Worm (Caenorhabditis elegans) whole organism, late embryonic: ENCODE measurements around the gene flp-6.

Experiments used
- F13H6.1 ChIP-seq: sonication (generic microtip); optimal IDR thresholded peaks from 2 replicates; lab custom pipeline; 2016; ENCODE audit warnings: missing genetic modification characterization, missing compliant biosample characterization
- K09A11.1 ChIP-seq: sonication (generic microtip); optimal IDR thresholded peaks from 2 replicates; lab custom pipeline; 2017; ENCODE audit warnings: antibody characterized with exemption, mild to moderate bottlenecking, missing genetic modification characterization, missing compliant biosample characterization; ENCODE audit not compliant: insufficient read depth
- T23F11.4 ChIP-seq: fragments of 200-800 bp; sonication (Bioruptor generic); optimal IDR thresholded peaks from 2 replicates; lab custom pipeline; 2018; ENCODE audit warnings: mild to moderate bottlenecking, missing genetic modification characterization, missing compliant biosample characterization
- ceh-45 ChIP-seq: fragments of 200-800 bp; sonication (Bioruptor generic); IDR thresholded peaks from 2 replicates; pipeline ENCODE4 v1.3.6; 2022; ENCODE audit warnings: missing genetic modification reagents, missing genetic modification characterization, missing compliant biosample characterization
- ceh-9 ChIP-seq: sonication (generic microtip); optimal IDR thresholded peaks from 2 replicates; lab custom pipeline; 2016; ENCODE audit warnings: mild to moderate bottlenecking, missing genetic modification characterization, inconsistent platforms, missing compliant biosample characterization
- dmd-4 ChIP-seq: sonication (generic microtip); optimal IDR thresholded peaks from 2 replicates; lab custom pipeline; 2016; ENCODE audit warnings: borderline replicate concordance, missing genetic modification characterization, missing compliant biosample characterization
- elt-2 ChIP-seq: sonication (generic microtip); optimal IDR thresholded peaks from 2 replicates; lab custom pipeline; 2016; ENCODE audit warnings: missing genetic modification reagents, missing genetic modification characterization, missing compliant biosample characterization
- hlh-8 ChIP-seq: sonication (generic microtip); optimal IDR thresholded peaks from 2 replicates; lab custom pipeline; 2016; ENCODE audit warnings: missing genotype, missing genetic modification characterization, missing compliant biosample characterization
- lin-11 ChIP-seq: fragments of 200-800 bp; sonication (Bioruptor generic); optimal IDR thresholded peaks from 2 replicates; lab custom pipeline; 2018; ENCODE audit warnings: mild to moderate bottlenecking, missing genetic modification characterization, missing compliant biosample characterization
- pha-4 ChIP-seq: fragments of 150-350 bp; optimal IDR thresholded peaks from 2 replicates; lab custom pipeline; 2018; ENCODE audit warnings: missing biosample characterization, missing genetic modification reagents, missing genetic modification characterization
- pqm-1 ChIP-seq: sonication (generic microtip); optimal IDR thresholded peaks from 2 replicates; lab custom pipeline; 2016; ENCODE audit warnings: missing genetic modification characterization, missing compliant biosample characterization
- unc-3 ChIP-seq, 2 experiments: fragments of 200-800 bp in 1 of 2; sonication (Bioruptor generic) in 1 of 2; sonication (generic microtip) in 1 of 2; conservative IDR thresholded peaks in 1 of 2; optimal IDR thresholded peaks in 1 of 2; 2 replicates each; pipeline versions ENCODE4 v1.3.6 to Lab custom; 2016 to 2022; ENCODE audit warnings: missing compliant biosample characterization in 2 of 2, missing genetic modification characterization in 2 of 2, missing genetic modification reagents in 1 of 2
- ztf-16 ChIP-seq: sonication (generic microtip); optimal IDR thresholded peaks from 2 replicates; lab custom pipeline; 2017; ENCODE audit warnings: missing genetic modification characterization, missing compliant biosample characterization

DNA sequence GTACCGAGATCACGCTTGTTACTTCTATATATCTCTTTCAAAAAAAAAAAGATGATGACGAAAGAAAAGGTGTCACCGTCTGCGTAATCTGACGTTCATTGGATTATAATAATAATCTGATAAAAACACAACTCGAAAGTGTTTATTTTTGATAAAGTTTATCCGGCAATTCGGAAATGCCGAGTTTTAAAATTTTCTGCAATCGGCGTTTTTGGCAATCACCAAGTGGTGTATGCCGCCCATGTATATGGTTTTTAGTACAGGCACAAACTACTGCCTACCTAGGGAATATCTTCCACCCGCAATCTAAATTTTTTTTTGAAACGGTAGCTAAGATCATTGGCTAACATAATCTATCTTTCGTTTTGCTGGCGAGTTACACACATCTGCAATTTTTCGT, 2.1 kb downstream of the flp-6 start:
- TF ChIP-seq ceh-45 (GFP tag; lab: Robert Waterston, UW) (no peak), ceh-9 (tag; lab: Kevin White, UChicago) (no peak), pqm-1 (tag; lab: Kevin White, UChicago) (no peak), ztf-16 (tag; lab: Kevin White, UChicago) (no peak), lin-11 (tag; lab: Kevin White, UChicago) (no peak), hlh-8 (no peak), elt-2 (no peak), T23F11.4 (no peak), F13H6.1 (no peak), K09A11.1 (tag; lab: Kevin White, UChicago) (no peak), pha-4 (tag; lab: Kevin White, UChicago) (no peak), dmd-4 (tag; lab: Kevin White, UChicago) (no peak), unc-3 (GFP tag; conservative IDR thresholded peaks at IDR 0.05; lab: Robert Waterston, UW) (no peak), unc-3 (tag; optimal IDR thresholded peaks at IDR 0.05; lab: Kevin White, UChicago) (no peak)
